Worm (Caenorhabditis elegans): ENCODE results near the gene T14B4.9.

The T14B4.9 gene

ce11 chrII:6707496-6708260 lies 25.9 kb downstream of the T14B4.9 start:
- TF ChIP-seq dmd-4 (tag; optimal IDR thresholded peaks at IDR 0.05) (no peak), nhr-6 (tag; optimal IDR thresholded peaks at IDR 0.05) (no peak), lsy-2 (tag; optimal IDR thresholded peaks at IDR 0.05) (peak in 1 of 2 experiments; percentile 55), sma-9 (GFP tag; optimal IDR thresholded peaks at IDR 0.05) (peak; percentile 44), sma-9 (tag; optimal IDR thresholded peaks at IDR 0.05) (no peak), C34F6.9 (tag; optimal IDR thresholded peaks at IDR 0.05) (peak; percentile 49), ztf-4 (tag; optimal IDR thresholded peaks at IDR 0.05) (no peak), mab-5 (tag; optimal IDR thresholded peaks at IDR 0.05) (peak; percentile 88), mdl-1 (tag; optimal IDR thresholded peaks at IDR 0.05) (no peak), nhr-12 (tag; optimal IDR thresholded peaks at IDR 0.05) (no peak), elt-1 (tag; optimal IDR thresholded peaks at IDR 0.05) (no peak), R02D3.7 (tag; optimal IDR thresholded peaks at IDR 0.05) (no peak), ceh-82 (tag; optimal IDR thresholded peaks at IDR 0.05) (no peak), nhr-23 (tag; optimal IDR thresholded peaks at IDR 0.05) (no peak), lin-11 (tag; optimal IDR thresholded peaks at IDR 0.05) (no peak), aly-2 (tag; optimal IDR thresholded peaks at IDR 0.05) (no peak), alr-1 (tag; optimal IDR thresholded peaks at IDR 0.05) (no peak), nhr-25 (tag; optimal IDR thresholded peaks at IDR 0.05) (no peak), nhr-11 (tag; optimal IDR thresholded peaks at IDR 0.05) (no peak), ama-1 (optimal IDR thresholded peaks at IDR 0.05) (no peak), unc-39 (tag; optimal IDR thresholded peaks at IDR 0.05) (no peak), zag-1 (tag; optimal IDR thresholded peaks at IDR 0.05) (no peak), mbf-1 (tag; optimal IDR thresholded peaks at IDR 0.05) (no peak), nhr-77 (tag; optimal IDR thresholded peaks at IDR 0.05) (no peak), nhr-21 (tag; optimal IDR thresholded peaks at IDR 0.05) (no peak), lin-13 (GFP tag; optimal IDR thresholded peaks at IDR 0.05) (peak; percentile 43), sma-3 (GFP tag; optimal IDR thresholded peaks at IDR 0.05) (no peak), egl-27 (tag; optimal IDR thresholded peaks at IDR 0.05) (no peak), crh-2 (tag; optimal IDR thresholded peaks at IDR 0.05) (peak; percentile 20), gmeb-1 (tag; optimal IDR thresholded peaks at IDR 0.05) (no peak), snpc-4 (tag; optimal IDR thresholded peaks at IDR 0.05) (no peak), skn-1 (tag; optimal IDR thresholded peaks at IDR 0.05) (no peak), Y55F3AM.14 (GFP tag; optimal IDR thresholded peaks at IDR 0.05) (peak; percentile 37), unc-62 (GFP tag; optimal IDR thresholded peaks at IDR 0.05) (peak; percentile 20), fos-1 (tag; optimal IDR thresholded peaks at IDR 0.05) (no peak), nhr-237 (tag; optimal IDR thresholded peaks at IDR 0.05) (no peak), blmp-1 (tag; optimal IDR thresholded peaks at IDR 0.05; ENCODE audit: insufficient read depth) (no peak), ZK546.5 (tag; optimal IDR thresholded peaks at IDR 0.05) (no peak), sem-4 (tag; optimal IDR thresholded peaks at IDR 0.05) (peak; percentile 65), ceh-16 (tag; optimal IDR thresholded peaks at IDR 0.05) (no peak), nhr-129 (tag; optimal IDR thresholded peaks at IDR 0.05) (peak; percentile 39), ztf-1 (GFP tag; conservative IDR thresholded peaks at IDR 0.05) (no peak), ztf-11 (tag; optimal IDR thresholded peaks at IDR 0.05) (no peak), unc-55 (GFP tag; optimal IDR thresholded peaks at IDR 0.05) (peak; percentile 55), F13H6.1 (tag; optimal IDR thresholded peaks at IDR 0.05) (peak; percentile 77), nhr-10 (tag; optimal IDR thresholded peaks at IDR 0.05) (no peak), lin-39 (tag; optimal IDR thresholded peaks at IDR 0.05) (peak; percentile 86), peb-1 (tag; optimal IDR thresholded peaks at IDR 0.05) (no peak), elt-3 (tag; optimal IDR thresholded peaks at IDR 0.05) (no peak)

All from whole organism, L2 larva.